Fruit fly (Drosophila melanogaster) whole organism, embryonic: Measurements from ENCODE around the gene CG15155.

Source experiments
- Abd-B ChIP-seq: fragments of 200-800 bp; sonication (Bioruptor generic); optimal IDR thresholded peaks from 2 replicates; lab custom pipeline; 2018; ENCODE audit warnings: missing biosample characterization, mild to moderate bottlenecking, missing genetic modification characterization, moderate library complexity
- B-H2 ChIP-seq: fragments of 200-800 bp; sonication (Bioruptor generic); optimal IDR thresholded peaks from 2 replicates; lab custom pipeline; 2018; ENCODE audit warnings: missing biosample characterization, mild to moderate bottlenecking, missing genetic modification characterization
- Bgb ChIP-seq: fragments of 200-800 bp; sonication (Bioruptor generic); IDR thresholded peaks from 2 replicates; pipeline ENCODE4 v1.3.6; 2022; ENCODE audit warnings: missing biosample characterization, missing genetic modification characterization; ENCODE audit not compliant: partially characterized antibody
- CG12071 ChIP-seq: fragments of 200-800 bp; sonication (Bioruptor generic); optimal IDR thresholded peaks from 3 replicates; lab custom pipeline; 2018; ENCODE audit warnings: missing biosample characterization, mild to moderate bottlenecking, missing genetic modification characterization
- CG13775 ChIP-seq: fragments of 200-800 bp; sonication (Bioruptor generic); optimal IDR thresholded peaks from 3 replicates; lab custom pipeline; 2017; ENCODE audit warnings: missing biosample characterization, mild to moderate bottlenecking, missing genetic modification characterization
- CG2199 ChIP-seq: fragments of 200-800 bp; sonication (Bioruptor generic); IDR thresholded peaks from 3 replicates; pipeline ENCODE4 v1.3.6; 2022; ENCODE audit warnings: missing biosample characterization, missing genetic modification characterization
- CG3163 ChIP-seq: fragments of 200-800 bp; sonication (Bioruptor generic); optimal IDR thresholded peaks from 3 replicates; lab custom pipeline; 2016; ENCODE audit warnings: missing biosample characterization, missing genetic modification characterization
- CG32767 ChIP-seq: fragments of 200-800 bp; sonication (Bioruptor generic); IDR thresholded peaks from 2 replicates; pipeline ENCODE4 v1.3.6; 2022; ENCODE audit warnings: missing biosample characterization, missing genetic modification characterization
- CG3726 ChIP-seq: fragments of 200-800 bp; sonication (Bioruptor generic); IDR thresholded peaks from 3 replicates; pipeline ENCODE4, ENCODE4 v1.3.6; 2022; ENCODE audit warnings: missing biosample characterization, missing genetic modification characterization
- CG4282 ChIP-seq: fragments of 200-800 bp; sonication (Bioruptor generic); optimal IDR thresholded peaks from 2 replicates; lab custom pipeline; 2016; ENCODE audit warnings: missing biosample characterization, missing genetic modification characterization
- CG6254 ChIP-seq: fragments of 200-800 bp; sonication (Bioruptor generic); optimal IDR thresholded peaks from 3 replicates; lab custom pipeline; 2017; ENCODE audit warnings: mild to moderate bottlenecking, missing biosample characterization, missing genetic modification reagents, missing genetic modification characterization
- CG7357 ChIP-seq: fragments of 200-800 bp; sonication (Bioruptor generic); IDR thresholded peaks from 3 replicates; pipeline ENCODE4 v1.3.6; 2022; ENCODE audit warnings: missing biosample characterization, missing genetic modification characterization
- CG9817 ChIP-seq: fragments of 200-800 bp; sonication (Bioruptor generic); optimal IDR thresholded peaks from 2 replicates; lab custom pipeline; 2018; ENCODE audit warnings: missing biosample characterization, mild to moderate bottlenecking, missing genetic modification characterization, moderate library complexity
- CG9876 ChIP-seq: fragments of 200-800 bp; sonication (Bioruptor generic); optimal IDR thresholded peaks from 2 replicates; lab custom pipeline; 2016; ENCODE audit warnings: missing biosample characterization, missing genetic modification characterization
- CHES-1-like ChIP-seq: fragments of 200-800 bp; sonication (Bioruptor generic); optimal IDR thresholded peaks from 2 replicates; lab custom pipeline; 2016; ENCODE audit warnings: missing biosample characterization, missing genetic modification characterization
- D ChIP-seq, 2 experiments: fragments of 200-800 bp in 1 of 2; fragments of >200 bp in 1 of 2; sonication (Bioruptor generic) in 1 of 2; optimal IDR thresholded peaks; 2 replicates in 1 of 2; 3 replicates in 1 of 2; lab custom pipeline; 2017; ENCODE audit warnings: mild to moderate bottlenecking in 1 of 2, missing biosample characterization in 1 of 2, missing genetic modification characterization in 1 of 2, missing genetic modification reagents in 1 of 2
- Eip74EF ChIP-seq, 2 experiments: fragments of 200-800 bp in 1 of 2; fragments of >200 bp in 1 of 2; sonication (Bioruptor generic) in 1 of 2; optimal IDR thresholded peaks; 2 replicates each; lab custom pipeline; 2017 to 2019; ENCODE audit warnings: missing biosample characterization in 2 of 2, missing genetic modification characterization in 2 of 2, mild to moderate bottlenecking in 1 of 2, moderate library complexity in 1 of 2
- Fer3 ChIP-seq: fragments of 200-800 bp; sonication (Bioruptor generic); optimal IDR thresholded peaks from 2 replicates; lab custom pipeline; 2018; ENCODE audit warnings: missing biosample characterization, mild to moderate bottlenecking, missing genetic modification characterization, moderate library complexity
- Hsf ChIP-seq: fragments of 200-800 bp; sonication (Bioruptor generic); optimal IDR thresholded peaks from 3 replicates; lab custom pipeline; 2016; ENCODE audit warnings: missing biosample characterization, missing genetic modification characterization
- Lhr ChIP-seq: fragments of 200-800 bp; sonication (Bioruptor generic); optimal IDR thresholded peaks from 3 replicates; lab custom pipeline; 2017; ENCODE audit warnings: mild to moderate bottlenecking, missing biosample characterization, missing genetic modification reagents, missing genetic modification characterization
- Lpt ChIP-seq: fragments of >200 bp; optimal IDR thresholded peaks from 2 replicates; lab custom pipeline; 2018; ENCODE audit warnings: missing biosample characterization, missing genetic modification characterization
- MBD-R2 ChIP-seq: fragments of 200-800 bp; sonication (Bioruptor generic); IDR thresholded peaks from 2 replicates; pipeline ENCODE4 v1.3.6; 2022; ENCODE audit warnings: missing biosample characterization, missing genetic modification characterization
- NfI ChIP-seq: fragments of 200-800 bp; sonication (Bioruptor generic); optimal IDR thresholded peaks from 3 replicates; lab custom pipeline; 2018; ENCODE audit warnings: missing biosample characterization, mild to moderate bottlenecking, missing genetic modification characterization, moderate library complexity
- Ravus ChIP-seq: fragments of 200-800 bp; sonication (Bioruptor generic); IDR thresholded peaks from 2 replicates; pipeline ENCODE4 v1.3.6; 2022; ENCODE audit warnings: missing biosample characterization, missing genetic modification characterization
- Sox100B ChIP-seq: fragments of 200-800 bp; sonication (Bioruptor generic); optimal IDR thresholded peaks from 3 replicates; lab custom pipeline; 2018; ENCODE audit warnings: missing biosample characterization, mild to moderate bottlenecking, missing genetic modification characterization
- Spps ChIP-seq: fragments of 200-800 bp; sonication (Bioruptor generic); optimal IDR thresholded peaks from 2 replicates; lab custom pipeline; 2018; ENCODE audit warnings: missing biosample characterization, mild to moderate bottlenecking, missing genetic modification characterization
- YL-1 ChIP-seq: fragments of 200-800 bp; sonication (Bioruptor generic); optimal IDR thresholded peaks from 3 replicates; lab custom pipeline; 2017; ENCODE audit warnings: missing biosample characterization, mild to moderate bottlenecking, missing genetic modification characterization
- bowl ChIP-seq: fragments of 200-800 bp; sonication (Bioruptor generic); IDR thresholded peaks from 2 replicates; pipeline ENCODE4 v1.3.6; 2022; ENCODE audit warnings: missing biosample characterization, missing genetic modification characterization
- dati ChIP-seq: fragments of 200-800 bp; sonication (Bioruptor generic); IDR thresholded peaks from 2 replicates; pipeline ENCODE4 v1.3.6; 2022; ENCODE audit warnings: missing biosample characterization, missing genetic modification characterization
- gcm ChIP-seq: fragments of 200-800 bp; sonication (Bioruptor generic); optimal IDR thresholded peaks from 2 replicates; lab custom pipeline; 2019; ENCODE audit warnings: missing biosample characterization, mild to moderate bottlenecking, missing genetic modification characterization, moderate library complexity
- grau ChIP-seq: fragments of 200-800 bp; optimal IDR thresholded peaks from 3 replicates; lab custom pipeline; 2019; ENCODE audit warnings: missing biosample characterization, mild to moderate bottlenecking, missing genetic modification characterization, moderate library complexity
- hb ChIP-seq: fragments of 200-800 bp; sonication (Bioruptor generic); IDR thresholded peaks from 3 replicates; pipeline ENCODE4 v1.3.6; 2022; ENCODE audit warnings: missing biosample characterization, missing genetic modification characterization; ENCODE audit not compliant: partially characterized antibody
- her ChIP-seq: fragments of 200-800 bp; sonication (Bioruptor generic); optimal IDR thresholded peaks from 2 replicates; lab custom pipeline; 2016; ENCODE audit warnings: missing biosample characterization, missing genetic modification characterization
- hth ChIP-seq: fragments of >200 bp; optimal IDR thresholded peaks from 2 replicates; lab custom pipeline; 2017; ENCODE audit warnings: inconsistent platforms
- insv ChIP-seq, 2 experiments: fragments of 200-800 bp; sonication (Bioruptor generic); optimal IDR thresholded peaks; 3 replicates each; lab custom pipeline; 2016 to 2018; ENCODE audit warnings: missing biosample characterization in 2 of 2, missing genetic modification characterization in 2 of 2
- jigr1 ChIP-seq: fragments of 200-800 bp; sonication (Bioruptor generic); IDR thresholded peaks from 3 replicates; pipeline ENCODE4 v1.3.6; 2022; ENCODE audit warnings: missing biosample characterization, missing genetic modification characterization
- kay ChIP-seq: fragments of 200-800 bp; sonication (Bioruptor generic); optimal IDR thresholded peaks from 2 replicates; lab custom pipeline; 2016; ENCODE audit warnings: missing biosample characterization, missing genetic modification characterization
- nerfin-2 ChIP-seq: fragments of 200-800 bp; sonication (Bioruptor generic); IDR thresholded peaks from 2 replicates; pipeline ENCODE4 v1.3.6; 2022; ENCODE audit warnings: missing biosample characterization, missing genetic modification characterization; ENCODE audit not compliant: partially characterized antibody
- nom ChIP-seq: fragments of 200-800 bp; sonication (Bioruptor generic); optimal IDR thresholded peaks from 2 replicates; lab custom pipeline; 2017; ENCODE audit warnings: missing biosample characterization, missing genetic modification characterization, mild to moderate bottlenecking, moderate library complexity, missing genetic modification reagents
- pho ChIP-seq: fragments of 200-800 bp; sonication (Bioruptor generic); optimal IDR thresholded peaks from 2 replicates; lab custom pipeline; 2016; ENCODE audit warnings: missing biosample characterization, missing genetic modification characterization
- rib ChIP-seq: fragments of 200-800 bp; sonication (Bioruptor generic); IDR thresholded peaks from 2 replicates; pipeline ENCODE4 v1.3.6; 2022; ENCODE audit warnings: missing biosample characterization, missing genetic modification characterization
- row ChIP-seq: fragments of 200-800 bp; sonication (Bioruptor generic); IDR thresholded peaks from 3 replicates; pipeline ENCODE4 v1.3.6; 2022; ENCODE audit warnings: missing biosample characterization, missing genetic modification characterization
- sd ChIP-seq: fragments of 200-800 bp; sonication (Bioruptor generic); optimal IDR thresholded peaks from 3 replicates; lab custom pipeline; 2018; ENCODE audit warnings: missing biosample characterization, mild to moderate bottlenecking, missing genetic modification characterization, moderate library complexity
- sens-2 ChIP-seq: fragments of 200-800 bp; sonication (Bioruptor generic); IDR thresholded peaks from 2 replicates; pipeline ENCODE4 v1.3.6; 2022; ENCODE audit warnings: missing biosample characterization, missing genetic modification characterization
- sim ChIP-seq: fragments of 200-800 bp; sonication (Bioruptor generic); IDR thresholded peaks from 2 replicates; pipeline ENCODE4 v1.3.6; 2022; ENCODE audit warnings: missing biosample characterization, missing genetic modification characterization
- slou ChIP-seq: fragments of 200-800 bp; sonication (Bioruptor generic); optimal IDR thresholded peaks from 3 replicates; lab custom pipeline; 2016; ENCODE audit warnings: missing biosample characterization, missing genetic modification characterization
- tin ChIP-seq: fragments of 200-800 bp; sonication (Bioruptor generic); optimal IDR thresholded peaks from 3 replicates; lab custom pipeline; 2016; ENCODE audit warnings: missing biosample characterization, missing genetic modification characterization
- vnd ChIP-seq: fragments of 200-800 bp; sonication (Bioruptor generic); IDR thresholded peaks from 3 replicates; pipeline ENCODE4 v1.3.6; 2022; ENCODE audit warnings: missing biosample characterization, missing genetic modification characterization; ENCODE audit not compliant: partially characterized antibody
- wor ChIP-seq: fragments of 200-800 bp; sonication (Bioruptor generic); IDR thresholded peaks from 2 replicates; pipeline ENCODE4 v1.3.6; 2022; ENCODE audit warnings: missing biosample characterization, missing genetic modification characterization
- yki ChIP-seq: fragments of >200 bp; optimal IDR thresholded peaks from 3 replicates; lab custom pipeline; 2018

The CG15155 gene

dm6 chr2L:18184648-18185243 is 30.1 kb downstream of the CG15155 start, which contains the start of gene Ptp36E (continued):
- TF ChIP-seq Bgb (GFP tag; lab: Robert Waterston, UW) (no peak), CG6254 (GFP tag; lab: Kevin White, UChicago) (peak; percentile 72), insv (GFP tag; optimal IDR thresholded peaks at IDR 0.05; lab: Kevin White, UChicago) (no peak), Lpt (GFP tag; lab: Kevin White, UChicago) (no peak), CG2199 (no peak), bowl (0 out of 2 replicates have a peak, but pooled peaks have one; percentile 22), rib (no peak), CG4282 (GFP tag; lab: Kevin White, UChicago) (no peak), CG7357 (GFP tag; lab: Robert Waterston, UW) (peak; percentile 80), CG32767 (peak; percentile 62; the same call in 1 of the 2 replicates), CG3726 (GFP tag; lab: Robert Waterston, UW) (no peak), hb (GFP tag; lab: Robert Waterston, UW) (no peak), Ravus (GFP tag; lab: Robert Waterston, UW) (no peak; the same call in 1 of the 2 replicates), jigr1 (no peak; the same call in 2 of the 3 replicates), sd (tag; lab: Kevin White, UChicago) (no peak), kay (GFP tag; lab: Kevin White, UChicago) (no peak), dati (GFP tag; lab: Robert Waterston, UW) (no peak), CG13775 (peak; percentile 74), CG12071 (GFP tag; lab: Kevin White, UChicago) (peak; percentile 35), hth (lab: Kevin White, UChicago) (no peak), vnd (peak; percentile 44; the same call in 1 of the 3 replicates), Abd-B (GFP tag; lab: Kevin White, UChicago) (peak; percentile 43), nom (GFP tag; lab: Kevin White, UChicago) (no peak), Fer3 (tag; lab: Kevin White, UChicago) (peak; percentile 87), Spps (tag; lab: Kevin White, UChicago) (peak; percentile 61), Eip74EF (GFP tag; optimal IDR thresholded peaks at IDR 0.05; lab: Kevin White, UChicago) (peak in 1 of 2 experiments; percentile 6), pho (peak; percentile 32), sens-2 (GFP tag; lab: Robert Waterston, UW) (no peak), her (no peak), yki (lab: Kevin White, UChicago) (peak; percentile 49), MBD-R2 (peak; percentile 62; the same call in 1 of the 2 replicates), Lhr (GFP tag; lab: Kevin White, UChicago) (peak; percentile 15), sim (GFP tag; lab: Robert Waterston, UW) (no peak), CG3163 (no peak), tin (peak; percentile 56), CG9817 (peak; percentile 65), YL-1 (GFP tag; lab: Kevin White, UChicago) (no peak), grau (tag; lab: Kevin White, UChicago) (peak; percentile 90), wor (GFP tag; lab: Robert Waterston, UW) (peak; percentile 53), D (optimal IDR thresholded peaks at IDR 0.05; lab: Kevin White, UChicago) (no peak), D (GFP tag; optimal IDR thresholded peaks at IDR 0.05; lab: Kevin White, UChicago) (peak; percentile 76), Sox100B (peak; percentile 88), row (peak; percentile 85), CHES-1-like (GFP tag; lab: Kevin White, UChicago) (no peak), nerfin-2 (no peak), NfI (GFP tag; lab: Kevin White, UChicago) (peak; percentile 76), Hsf (GFP tag; lab: Kevin White, UChicago) (peak; percentile 75), gcm (GFP tag; lab: Kevin White, UChicago) (no peak), B-H2 (GFP tag; lab: Kevin White, UChicago) (no peak), slou (GFP tag; lab: Kevin White, UChicago) (peak; percentile 75), CG9876 (GFP tag; lab: Kevin White, UChicago) (no peak)
